Worm (Caenorhabditis elegans): ENCODE results near the gene srx-28.

DNA sequence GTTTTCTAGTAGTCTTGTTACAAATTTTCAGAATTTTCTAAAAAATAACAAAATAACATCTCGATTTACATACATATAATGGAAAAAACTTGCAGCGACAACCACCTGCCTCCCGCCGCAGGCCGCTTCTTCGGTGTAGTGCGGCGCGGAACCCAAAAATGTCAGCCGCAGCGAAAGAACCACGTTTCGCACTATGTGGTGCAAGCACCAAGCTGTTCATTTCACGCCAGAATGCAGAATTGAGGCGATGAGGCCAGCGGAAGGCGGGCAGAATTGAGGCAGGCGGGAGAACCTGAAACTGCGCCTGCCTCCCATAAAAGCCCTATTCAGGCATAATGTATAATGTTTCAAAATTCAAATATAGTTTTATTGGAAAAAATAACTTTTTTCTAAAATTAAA, 4.4 kb upstream of the srx-28 start:
- TF ChIP-seq cog-1 (tag; optimal IDR thresholded peaks at IDR 0.05) (no peak), med-1 (GFP tag; optimal IDR thresholded peaks at IDR 0.05; ENCODE audit: insufficient read depth) (no peak), ztf-29 (GFP tag; IDR thresholded peaks at IDR 0.05) (no peak), flt-1 (GFP tag; IDR thresholded peaks at IDR 0.05) (no peak), ref-1 (GFP tag; conservative IDR thresholded peaks at IDR 0.05) (no peak), ztf-23 (GFP tag; IDR thresholded peaks at IDR 0.05) (no peak), tab-1 (GFP tag; IDR thresholded peaks at IDR 0.05) (no peak), klf-2 (GFP tag; conservative IDR thresholded peaks at IDR 0.05) (no peak), T22C8.4 (GFP tag; IDR thresholded peaks at IDR 0.05) (no peak)

Data from whole organism, midembryonic.